Fruit fly (Drosophila melanogaster) whole organism, prepupa: ENCODE measurements around the gene GCS1.

Experiments used
- Blimp-1 ChIP-seq: fragments of 200-800 bp; sonication (Bioruptor generic); optimal IDR thresholded peaks from 3 replicates; lab custom pipeline; 2017; ENCODE audit warnings: missing biosample characterization, missing genetic modification characterization, mild to moderate bottlenecking, moderate library complexity, missing genetic modification reagents
- CG10631 ChIP-seq: fragments of 200-800 bp; sonication (Bioruptor generic); optimal IDR thresholded peaks from 2 replicates; lab custom pipeline; 2016; ENCODE audit warnings: missing biosample characterization, missing genetic modification characterization
- CG11762 ChIP-seq: fragments of 200-800 bp; sonication (Bioruptor generic); optimal IDR thresholded peaks from 3 replicates; lab custom pipeline; 2016; ENCODE audit warnings: missing biosample characterization, missing genetic modification characterization; ENCODE audit not compliant: insufficient read depth
- CG15336 ChIP-seq: fragments of 200-800 bp; sonication (Bioruptor generic); IDR thresholded peaks from 2 replicates; pipeline ENCODE4 v1.3.6; 2022; ENCODE audit warnings: missing biosample characterization, missing genetic modification characterization
- CG1621 ChIP-seq: fragments of 200-800 bp; sonication (Bioruptor generic); optimal IDR thresholded peaks from 3 replicates; lab custom pipeline; 2018; ENCODE audit warnings: missing biosample characterization, mild to moderate bottlenecking, missing genetic modification characterization
- CG3032 ChIP-seq: fragments of 200-800 bp; optimal IDR thresholded peaks from 2 replicates; lab custom pipeline; 2019; ENCODE audit warnings: missing biosample characterization, mild to moderate bottlenecking, missing genetic modification characterization, moderate library complexity
- CG31627 ChIP-seq: fragments of 200-800 bp; sonication (Bioruptor generic); optimal IDR thresholded peaks from 3 replicates; lab custom pipeline; 2016; ENCODE audit warnings: missing biosample characterization, missing genetic modification characterization
- CG32006 ChIP-seq: fragments of 200-800 bp; sonication (Bioruptor generic); optimal IDR thresholded peaks from 3 replicates; lab custom pipeline; 2017; ENCODE audit warnings: missing biosample characterization, mild to moderate bottlenecking, missing genetic modification characterization
- CG3919 ChIP-seq: fragments of 200-800 bp; sonication (Bioruptor generic); optimal IDR thresholded peaks from 3 replicates; lab custom pipeline; 2016; ENCODE audit warnings: missing biosample characterization, missing genetic modification characterization
- CG6163 ChIP-seq: fragments of 200-800 bp; sonication (Bioruptor generic); IDR thresholded peaks from 3 replicates; pipeline ENCODE4 v1.3.6; 2022; ENCODE audit warnings: missing biosample characterization, missing genetic modification characterization
- CG6792 ChIP-seq: fragments of 200-800 bp; sonication (Bioruptor generic); optimal IDR thresholded peaks from 3 replicates; lab custom pipeline; 2016; ENCODE audit warnings: missing biosample characterization, missing genetic modification characterization
- CG6854 ChIP-seq: fragments of 200-800 bp; sonication (Bioruptor generic); optimal IDR thresholded peaks from 2 replicates; lab custom pipeline; 2017; ENCODE audit warnings: missing biosample characterization, mild to moderate bottlenecking, missing genetic modification characterization
- CG8119 ChIP-seq: fragments of 200-800 bp; sonication (Bioruptor generic); IDR thresholded peaks from 3 replicates; pipeline ENCODE4 v1.3.6; 2022; ENCODE audit warnings: missing biosample characterization, missing genetic modification characterization
- CG8632 ChIP-seq: fragments of 200-800 bp; sonication (Bioruptor generic); optimal IDR thresholded peaks from 3 replicates; lab custom pipeline; 2016; ENCODE audit warnings: missing biosample characterization, missing genetic modification characterization
- Eip75B ChIP-seq: fragments of 200-800 bp; sonication (Bioruptor generic); optimal IDR thresholded peaks from 3 replicates; lab custom pipeline; 2016; ENCODE audit warnings: missing biosample characterization, missing genetic modification characterization
- Eip78C ChIP-seq: fragments of 200-800 bp; sonication (Bioruptor generic); peaks from one replicate; lab custom pipeline; 2016; ENCODE audit warnings: missing biosample characterization, missing genetic modification characterization
- Eip93F ChIP-seq: fragments of 200-800 bp; sonication (Bioruptor generic); optimal IDR thresholded peaks from 2 replicates; lab custom pipeline; 2016; ENCODE audit warnings: missing biosample characterization, mild to moderate bottlenecking, missing genetic modification characterization
- Ets96B ChIP-seq: fragments of 200-800 bp; optimal IDR thresholded peaks from 2 replicates; lab custom pipeline; 2019; ENCODE audit warnings: missing biosample characterization, mild to moderate bottlenecking, missing genetic modification characterization, moderate library complexity
- Gug ChIP-seq: fragments of 200-800 bp; sonication (Bioruptor generic); IDR thresholded peaks from 2 replicates; pipeline ENCODE4 v1.3.6; 2022; ENCODE audit warnings: missing biosample characterization, missing genetic modification characterization
- Hr38 ChIP-seq: sonication (Bioruptor generic); optimal IDR thresholded peaks from 2 replicates; lab custom pipeline; 2016; ENCODE audit warnings: missing biosample characterization, missing genetic modification characterization
- Hr39 ChIP-seq: fragments of 200-800 bp; sonication (Bioruptor generic); optimal IDR thresholded peaks from 2 replicates; lab custom pipeline; 2016; ENCODE audit warnings: missing biosample characterization, missing genetic modification characterization
- Lpt ChIP-seq: fragments of 200-800 bp; sonication (Bioruptor generic); optimal IDR thresholded peaks from 3 replicates; lab custom pipeline; 2016; ENCODE audit warnings: missing biosample characterization, missing genetic modification characterization
- Sox102F ChIP-seq: fragments of 200-800 bp; sonication (Bioruptor generic); optimal IDR thresholded peaks from 2 replicates; lab custom pipeline; 2016; ENCODE audit warnings: missing biosample characterization, mild to moderate bottlenecking, missing genetic modification characterization
- Sox14 ChIP-seq: fragments of 200-800 bp; sonication (Bioruptor generic); optimal IDR thresholded peaks from 3 replicates; lab custom pipeline; 2016; ENCODE audit warnings: missing biosample characterization, missing genetic modification characterization
- achi ChIP-seq: fragments of 200-800 bp; sonication (Bioruptor generic); optimal IDR thresholded peaks from 3 replicates; lab custom pipeline; 2016; ENCODE audit warnings: missing biosample characterization, missing genetic modification characterization
- acj6 ChIP-seq: fragments of 200-800 bp; sonication (Bioruptor generic); optimal IDR thresholded peaks from 3 replicates; lab custom pipeline; 2016; ENCODE audit warnings: missing biosample characterization, missing genetic modification characterization
- cyc ChIP-seq: fragments of 200-800 bp; sonication (Bioruptor generic); optimal IDR thresholded peaks from 3 replicates; lab custom pipeline; 2016; ENCODE audit warnings: missing biosample characterization, missing genetic modification characterization
- dac ChIP-seq: fragments of 200-800 bp; sonication (Bioruptor generic); optimal IDR thresholded peaks from 2 replicates; lab custom pipeline; 2017; ENCODE audit warnings: missing biosample characterization, mild to moderate bottlenecking, missing genetic modification characterization
- dsx ChIP-seq: fragments of 200-800 bp; optimal IDR thresholded peaks from 3 replicates; lab custom pipeline; 2019; ENCODE audit warnings: missing biosample characterization, mild to moderate bottlenecking, missing genetic modification characterization, moderate library complexity; ENCODE audit not compliant: poor library complexity, severe bottlenecking
- eg ChIP-seq: fragments of 200-800 bp; sonication (Bioruptor generic); IDR thresholded peaks from 3 replicates; pipeline ENCODE4 v1.3.6; 2022; ENCODE audit warnings: missing biosample characterization, missing genetic modification characterization
- esn ChIP-seq: fragments of 200-800 bp; sonication (Bioruptor generic); optimal IDR thresholded peaks from 2 replicates; lab custom pipeline; 2016; ENCODE audit warnings: missing biosample characterization, mild to moderate bottlenecking, missing genetic modification characterization, moderate library complexity
- fd59A ChIP-seq: fragments of 200-800 bp; sonication (Bioruptor generic); optimal IDR thresholded peaks from 2 replicates; lab custom pipeline; 2017; ENCODE audit warnings: missing biosample characterization, mild to moderate bottlenecking, missing genetic modification characterization, missing genetic modification reagents
- fd85E ChIP-seq: fragments of 200-800 bp; sonication (Bioruptor generic); optimal IDR thresholded peaks from 3 replicates; lab custom pipeline; 2016; ENCODE audit warnings: missing biosample characterization, missing genetic modification characterization
- fkh ChIP-seq: fragments of 200-800 bp; sonication (Bioruptor generic); optimal IDR thresholded peaks from 3 replicates; lab custom pipeline; 2017; ENCODE audit warnings: missing biosample characterization, mild to moderate bottlenecking, missing genetic modification characterization, moderate library complexity
- lz ChIP-seq: fragments of 200-800 bp; sonication (Bioruptor generic); optimal IDR thresholded peaks from 3 replicates; lab custom pipeline; 2016; ENCODE audit warnings: missing biosample characterization, missing genetic modification characterization
- net ChIP-seq: fragments of 200-800 bp; sonication (Bioruptor generic); optimal IDR thresholded peaks from 3 replicates; lab custom pipeline; 2016; ENCODE audit warnings: missing biosample characterization, missing genetic modification characterization
- pdm3 ChIP-seq: fragments of 200-800 bp; sonication (Bioruptor generic); optimal IDR thresholded peaks from 3 replicates; lab custom pipeline; 2016; ENCODE audit warnings: missing biosample characterization, missing genetic modification characterization
- salr ChIP-seq, 2 experiments: fragments of 200-800 bp; sonication (Bioruptor generic); optimal IDR thresholded peaks; 3 replicates each; lab custom pipeline; 2016 to 2018; ENCODE audit warnings: missing biosample characterization in 2 of 2, missing genetic modification characterization in 2 of 2, mild to moderate bottlenecking in 1 of 2
- svp ChIP-seq: fragments of 200-800 bp; sonication (Bioruptor generic); peaks from one replicate; lab custom pipeline; 2016; ENCODE audit warnings: missing biosample characterization, missing genetic modification characterization
- vri ChIP-seq: fragments of 200-800 bp; sonication (Bioruptor generic); optimal IDR thresholded peaks from 3 replicates; lab custom pipeline; 2016; ENCODE audit warnings: missing biosample characterization, mild to moderate bottlenecking, missing genetic modification characterization

GCS1 gene

DNA sequence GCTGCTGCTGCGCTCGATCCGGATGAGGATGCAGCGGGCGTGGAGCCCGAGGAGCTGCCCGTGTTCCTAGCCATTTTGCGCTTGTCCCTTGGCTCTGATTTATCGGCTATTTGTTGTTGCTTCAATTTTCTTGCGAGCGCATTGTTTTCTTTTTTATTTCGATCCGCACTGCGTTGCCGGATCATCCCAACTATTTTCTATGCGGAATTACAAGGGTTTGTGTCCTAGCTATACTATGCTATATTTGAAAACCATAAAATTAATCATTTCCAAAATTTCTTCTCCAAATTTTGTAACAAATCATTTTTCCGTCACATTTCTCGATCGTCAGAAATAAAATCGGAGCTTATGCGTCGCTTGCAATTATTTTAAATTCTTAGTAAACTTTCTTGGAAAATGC lies at the start of gene GCS1, which contains the start of gene CG11756:
Gene GCS1, minus strand, starts transcription at position 193 of the 400 bp plus-strand sequence.
Gene CG11756, plus strand, starts transcription at position 312 of the 400 bp plus-strand sequence.
- peak; percentile 1 for TF ChIP-seq CG3032
- peak; percentile 0 for TF ChIP-seq Eip78C
- TF ChIP-seq Lpt (GFP tag; lab: Kevin White, UChicago) = no peak
- TF ChIP-seq achi = no peak
- TF ChIP-seq Sox14 (GFP tag; lab: Kevin White, UChicago) = peak; percentile 42
- TF ChIP-seq esn (GFP tag; lab: Kevin White, UChicago) = no peak

DNA sequence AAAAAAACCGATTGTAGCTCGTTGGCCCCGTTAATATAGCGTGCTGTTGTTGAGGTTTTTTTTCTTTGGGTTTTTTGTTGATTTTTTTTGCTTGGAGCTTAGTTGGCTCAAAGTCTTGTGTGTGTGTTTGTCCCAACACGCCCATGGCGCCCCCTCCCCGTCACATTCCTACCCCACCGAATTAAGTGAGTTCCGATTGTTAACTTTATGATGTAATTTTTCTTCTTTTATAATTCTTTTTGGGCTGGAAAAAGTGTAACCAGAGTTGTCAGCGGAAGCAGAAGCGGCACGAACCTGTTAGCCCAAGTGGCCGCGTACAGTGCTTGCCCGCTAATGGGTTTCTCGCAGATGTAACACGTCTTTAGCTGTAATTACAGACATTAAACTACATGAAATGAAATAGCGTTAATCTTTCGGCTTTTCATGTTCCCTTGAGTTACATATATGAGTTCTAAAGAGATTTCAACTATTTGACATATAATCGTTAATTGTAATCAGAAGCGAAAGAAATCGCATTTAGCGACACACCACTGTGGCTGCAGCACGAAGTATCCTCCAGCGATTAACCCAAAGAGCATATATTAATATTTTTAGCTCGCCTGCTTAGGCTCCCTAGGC lies 45.3 kb upstream of the GCS1 start:
- TF ChIP-seq svp (GFP tag; lab: Kevin White, UChicago) (no peak), eg (GFP tag; lab: Robert Waterston, UW) (no peak; the same call in 2 of the 3 replicates), Sox102F (no peak), salr (GFP tag; optimal IDR thresholded peaks at IDR 0.05; lab: Kevin White, UChicago) (no peak), vri (GFP tag; lab: Kevin White, UChicago) (no peak), CG6854 (GFP tag; lab: Kevin White, UChicago) (no peak), CG3919 (GFP tag; lab: Kevin White, UChicago) (no peak), CG31627 (peak; percentile 22), fd59A (GFP tag; lab: Kevin White, UChicago) (no peak), achi (no peak), Lpt (GFP tag; lab: Kevin White, UChicago) (no peak), Eip75B (GFP tag; lab: Kevin White, UChicago) (no peak), esn (GFP tag; lab: Kevin White, UChicago) (peak; percentile 23), CG15336 (GFP tag; lab: Robert Waterston, UW) (0 out of 2 replicates have a peak, but pooled peaks have one; percentile 6), fkh (GFP tag; lab: Kevin White, UChicago) (peak; percentile 18), CG8119 (no peak), CG3032 (no peak), Eip93F (GFP tag; lab: Kevin White, UChicago) (no peak), pdm3 (no peak), dac (GFP tag; lab: Kevin White, UChicago) (no peak), CG10631 (GFP tag; lab: Kevin White, UChicago) (peak; percentile 9), net (GFP tag; lab: Kevin White, UChicago) (no peak), CG11762 (GFP tag; lab: Kevin White, UChicago) (no peak), CG1621 (tag; lab: Kevin White, UChicago) (no peak), Ets96B (tag; lab: Kevin White, UChicago) (no peak), Blimp-1 (no peak), Hr39 (GFP tag; lab: Kevin White, UChicago) (no peak), dsx (GFP tag; lab: Kevin White, UChicago) (no peak), CG8632 (no peak), Eip78C (peak; percentile 63), CG6792 (GFP tag; lab: Kevin White, UChicago) (no peak), cyc (GFP tag; lab: Kevin White, UChicago) (peak; percentile 16), Hr38 (GFP tag; lab: Kevin White, UChicago) (no peak), fd85E (GFP tag; lab: Kevin White, UChicago) (no peak), CG32006 (GFP tag; lab: Kevin White, UChicago) (no peak), lz (GFP tag; lab: Kevin White, UChicago) (no peak)

DNA sequence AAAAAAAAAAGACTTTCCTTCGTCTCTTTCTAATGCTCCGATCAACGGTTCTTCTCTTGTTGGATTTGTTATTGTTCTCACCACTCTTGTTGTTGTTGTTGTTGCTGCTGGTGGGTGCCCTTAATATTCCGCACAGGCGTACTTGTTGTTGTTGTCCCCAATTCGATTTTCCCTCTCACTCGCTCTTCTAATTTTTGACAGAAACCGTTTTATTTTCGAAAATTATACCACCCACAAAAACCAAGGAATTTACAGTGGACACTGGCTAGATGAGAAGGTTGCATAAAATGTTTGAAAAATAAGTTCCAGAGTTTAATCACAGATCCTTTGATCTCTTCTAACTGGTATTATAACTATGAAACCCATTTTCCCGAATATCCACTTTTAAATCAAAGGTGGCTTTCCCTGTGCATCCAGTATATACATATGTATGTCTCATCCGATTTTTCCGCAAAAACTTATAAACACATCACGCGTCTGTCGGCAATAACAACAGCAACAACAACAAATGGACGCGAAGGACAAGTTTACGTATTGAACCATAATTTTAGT lies 43.6 kb upstream of the GCS1 start:
- TF ChIP-seq CG6854 (GFP tag; lab: Kevin White, UChicago) = no peak
- TF ChIP-seq fd85E (GFP tag; lab: Kevin White, UChicago) = no peak
- peak; percentile 26; the same call in 1 of the 3 replicates for TF ChIP-seq CG6163 (GFP tag; lab: Robert Waterston, UW)
- TF ChIP-seq Gug (GFP tag; lab: Robert Waterston, UW) = peak; percentile 24; the same call in 1 of the 2 replicates
- TF ChIP-seq CG32006 (GFP tag; lab: Kevin White, UChicago) = no peak
- TF ChIP-seq acj6 = no peak
- TF ChIP-seq Sox14 (GFP tag; lab: Kevin White, UChicago) = no peak
- no peak for TF ChIP-seq Ets96B (tag; lab: Kevin White, UChicago)
